Fruit fly (Drosophila melanogaster) Kc167 (cell line): ENCODE results near the gene CG10555.

Experiments
- Myc ChIP-seq: fragments of >200 bp; optimal IDR thresholded peaks from 2 replicates; lab custom pipeline; 2017; ENCODE audit warnings: missing external identifiers
- h ChIP-seq: fragments of >200 bp; optimal IDR thresholded peaks from 3 replicates; lab custom pipeline; 2018; ENCODE audit warnings: missing external identifiers
- psq ChIP-seq: fragments of >200 bp; optimal IDR thresholded peaks from 2 replicates; lab custom pipeline; 2017; ENCODE audit warnings: missing external identifiers
- ttk ChIP-seq: sonication (Bioruptor generic); optimal IDR thresholded peaks from 2 replicates; lab custom pipeline; 2017; ENCODE audit warnings: missing external identifiers

dm6 chrX:8412197-8413160 is 13.7 kb downstream of the CG10555 start:
- no peak for TF ChIP-seq psq (lab: Kevin White, UChicago)
- TF ChIP-seq h = no peak
- no peak for TF ChIP-seq Myc
- no peak for TF ChIP-seq ttk (lab: Kevin White, UChicago)
